Worm (Caenorhabditis elegans): ENCODE measurements around the gene srw-112.
"Not testable (repeated sequence)": the region's sequence is repeated elsewhere in the genome, so short reads cannot be mapped to it uniquely, and the experiment has no call there.

The srw-112 gene

DNA sequence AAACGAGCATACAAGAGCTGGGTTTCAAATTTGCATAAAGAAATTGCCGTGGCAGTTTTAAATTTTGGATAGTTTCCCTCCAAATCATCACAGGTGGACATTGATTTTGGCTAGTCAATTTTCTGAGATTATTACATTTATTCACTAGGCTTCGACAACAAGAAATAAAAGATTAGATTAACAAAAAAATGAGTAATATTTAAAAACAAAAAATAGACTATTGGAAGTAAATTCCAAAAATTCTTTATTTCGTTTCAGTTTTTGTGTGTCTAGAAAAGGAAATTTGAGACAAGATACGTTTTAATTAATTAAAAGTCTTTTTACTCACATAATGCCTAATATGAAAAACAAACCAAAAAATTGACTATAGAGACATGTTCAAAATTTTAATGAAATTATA lies 47.7 kb downstream of the srw-112 start, which contains the start of gene srw-142:
TSS of gene srw-142 (minus strand) at position 101 of the 400 bp plus-strand sequence.
- TF ChIP-seq nhr-237 (tag; optimal IDR thresholded peaks at IDR 0.05) = no peak
- no peak for TF ChIP-seq flh-1 (GFP tag; optimal IDR thresholded peaks at IDR 0.05)
- TF ChIP-seq zip-8 (tag; optimal IDR thresholded peaks at IDR 0.05) = no peak
- no peak for TF ChIP-seq mls-2 (tag; optimal IDR thresholded peaks at IDR 0.05)
- TF ChIP-seq unc-62 (GFP tag; optimal IDR thresholded peaks at IDR 0.05) = no peak
- TF ChIP-seq lin-13 (tag; optimal IDR thresholded peaks at IDR 0.05) = no peak
- no peak for TF ChIP-seq mab-5 (tag; optimal IDR thresholded peaks at IDR 0.05)

DNA sequence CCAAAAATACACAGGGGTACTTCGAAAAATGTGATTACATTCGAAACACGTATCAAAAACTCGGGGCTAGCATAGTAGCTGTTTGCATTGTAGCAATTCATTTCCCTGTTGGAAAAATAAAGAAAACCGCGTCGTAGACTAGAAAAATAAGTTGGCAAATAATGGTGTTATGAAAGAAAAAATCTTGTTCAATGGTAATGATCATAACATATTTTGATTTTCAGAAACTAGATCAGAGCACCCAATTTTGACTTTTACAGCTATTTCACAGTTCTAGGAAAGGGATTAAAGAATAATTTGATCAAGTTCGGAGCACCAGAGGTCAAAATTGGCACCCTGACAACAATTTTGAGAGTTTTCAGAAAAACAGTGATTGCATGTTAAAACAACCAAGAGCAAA lies 50.5 kb downstream of the srw-112 start, which contains the start of gene srh-248:
TSS of gene srh-248 (minus strand) at position 101 of the 400 bp plus-strand sequence.
- TF ChIP-seq pha-4, lin-13, M03D4.4 (tag; optimal IDR thresholded peaks at IDR 0.05): not testable (repeated sequence)

All from whole organism, mixed stage, embryonic.